Fruit fly (Drosophila melanogaster) ovary, adult (tissue): ENCODE results near the gene CG10163.
A peak's percentile ranks its signal among the peaks of the same experiment; 100 is the strongest.

Experiments
- CG17801 ChIP-seq: fragments of 200-800 bp; optimal IDR thresholded peaks from 2 replicates; lab custom pipeline; 2019; ENCODE audit warnings: missing biosample characterization, mild to moderate bottlenecking, missing genetic modification characterization, moderate library complexity; ENCODE audit not compliant: partially characterized antibody

Gene CG10163

DNA sequence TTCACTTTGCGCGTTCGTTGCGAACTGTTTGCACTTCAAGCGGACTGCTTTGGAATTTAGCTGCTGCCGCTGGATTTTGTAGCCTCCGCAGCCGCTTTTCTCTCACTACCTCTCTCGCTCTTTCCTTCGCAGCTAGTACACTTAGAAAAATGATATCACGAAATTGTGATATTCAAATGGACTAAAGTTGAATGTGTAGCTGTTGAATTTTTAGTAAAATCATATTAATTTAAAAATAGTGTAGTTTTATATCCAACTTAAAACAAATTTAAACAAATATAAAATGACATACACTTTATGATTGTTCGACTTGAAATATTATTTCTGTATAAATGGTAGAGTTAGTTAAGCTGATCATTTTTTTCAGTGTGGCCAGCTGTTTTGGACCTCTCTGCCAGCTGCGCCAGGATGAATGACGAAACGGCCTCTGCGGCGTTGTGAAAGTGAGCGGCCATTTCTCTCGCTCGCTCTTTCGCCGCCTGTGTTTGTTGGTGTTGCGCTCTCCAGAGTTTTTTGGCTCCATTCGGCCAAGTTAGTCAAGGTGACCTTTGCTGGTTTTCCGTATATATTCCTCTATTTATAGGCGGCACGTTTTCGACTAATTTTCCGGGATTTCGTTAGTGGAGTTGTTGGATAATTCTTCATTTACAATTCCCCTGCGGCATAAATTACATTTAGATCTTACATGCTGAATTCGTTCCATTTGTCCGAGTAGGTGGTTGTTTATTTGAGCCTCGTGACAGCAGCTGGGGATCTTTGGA is 4.3 kb upstream of the CG10163 start, which contains the start of gene Ldh:
Ldh (minus strand) TSS at position 51 of the 761 bp plus-strand sequence.
- TF ChIP-seq CG17801 (GFP tag; lab: Kevin White, UChicago), result peak; percentile 75

DNA sequence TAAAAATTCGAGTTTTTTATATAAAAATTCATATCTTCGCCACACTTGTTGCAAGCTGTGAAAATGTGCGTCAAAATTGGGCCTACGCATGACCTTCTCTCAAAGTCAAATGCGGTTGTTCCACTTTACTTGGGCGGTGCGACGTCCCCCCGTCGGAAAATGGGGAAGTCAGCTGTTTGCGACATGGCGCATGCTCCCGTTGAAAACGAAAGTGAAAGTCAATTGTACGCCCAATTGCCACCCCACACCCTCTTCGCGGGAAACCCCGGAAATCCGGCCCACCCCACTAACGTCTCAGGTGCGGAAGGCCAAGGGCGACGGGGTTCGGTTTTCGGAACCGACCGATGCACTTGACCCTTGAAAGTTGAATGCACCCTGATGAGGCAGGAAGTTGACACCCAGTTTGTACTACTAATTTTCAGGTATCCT is 3.5 kb upstream of the CG10163 start:
- TF ChIP-seq CG17801 (GFP tag; lab: Kevin White, UChicago), result no peak

DNA sequence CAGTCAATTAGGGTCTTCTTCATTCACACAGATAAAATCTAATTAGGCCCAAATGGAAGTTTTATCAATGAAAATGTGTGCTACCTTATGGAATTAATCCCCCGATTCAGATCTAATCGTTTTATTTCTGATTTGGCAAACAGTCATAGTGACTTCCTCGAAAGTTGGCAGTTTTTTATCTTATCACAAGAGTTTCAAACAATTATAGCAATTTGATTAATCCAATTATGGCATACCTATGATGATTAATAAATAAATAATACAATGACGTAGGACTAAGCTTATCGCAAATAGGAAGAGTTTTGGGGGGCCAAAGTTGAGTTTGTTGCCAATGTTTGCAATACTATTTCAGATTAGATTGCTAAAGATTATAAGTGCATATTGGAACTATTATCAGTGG is 2.7 kb upstream of the CG10163 start:
- TF ChIP-seq CG17801 (GFP tag; lab: Kevin White, UChicago), result no peak

DNA sequence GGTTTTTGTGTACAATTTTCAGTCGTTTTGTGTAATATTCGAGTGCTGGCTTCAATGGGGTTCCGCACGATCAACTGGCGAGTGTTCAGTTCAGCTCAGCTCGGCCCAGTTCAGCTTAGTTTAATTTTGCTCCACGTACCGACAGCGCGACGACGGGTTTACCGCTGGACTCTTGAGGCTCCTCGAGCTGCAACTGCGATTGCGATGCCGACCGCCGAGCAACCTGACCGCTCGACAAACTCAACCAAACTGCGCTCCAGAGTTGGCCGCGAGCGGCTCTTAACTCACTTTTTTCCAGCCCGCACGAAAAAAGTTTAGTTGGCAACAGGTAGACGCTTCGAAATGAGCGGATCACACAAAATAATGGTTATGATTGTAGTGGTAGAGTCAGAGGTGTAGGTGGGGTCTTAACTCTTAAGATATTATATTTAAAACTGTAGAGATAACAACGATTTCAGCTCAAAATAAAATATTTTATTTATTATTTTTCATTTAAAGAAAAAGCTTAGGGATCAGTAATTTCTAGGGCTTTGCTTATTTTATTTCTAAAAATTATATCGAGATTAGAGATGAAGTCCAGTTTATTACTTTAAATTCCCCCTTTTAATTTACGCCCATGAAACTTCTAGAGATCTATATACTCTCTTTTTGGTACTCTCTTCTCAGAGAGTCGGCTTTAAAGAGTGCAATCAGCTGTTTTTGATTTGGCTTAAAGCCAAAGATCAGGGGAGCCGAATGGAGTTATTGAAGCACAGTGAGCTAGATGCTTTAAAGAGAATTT is 2.0 kb downstream of the CG10163 start, which contains the start of gene Best2:
Best2 (minus strand) TSS at position 258 of the 781 bp plus-strand sequence.
- TF ChIP-seq CG17801 (GFP tag; lab: Kevin White, UChicago), result peak; percentile 96

DNA sequence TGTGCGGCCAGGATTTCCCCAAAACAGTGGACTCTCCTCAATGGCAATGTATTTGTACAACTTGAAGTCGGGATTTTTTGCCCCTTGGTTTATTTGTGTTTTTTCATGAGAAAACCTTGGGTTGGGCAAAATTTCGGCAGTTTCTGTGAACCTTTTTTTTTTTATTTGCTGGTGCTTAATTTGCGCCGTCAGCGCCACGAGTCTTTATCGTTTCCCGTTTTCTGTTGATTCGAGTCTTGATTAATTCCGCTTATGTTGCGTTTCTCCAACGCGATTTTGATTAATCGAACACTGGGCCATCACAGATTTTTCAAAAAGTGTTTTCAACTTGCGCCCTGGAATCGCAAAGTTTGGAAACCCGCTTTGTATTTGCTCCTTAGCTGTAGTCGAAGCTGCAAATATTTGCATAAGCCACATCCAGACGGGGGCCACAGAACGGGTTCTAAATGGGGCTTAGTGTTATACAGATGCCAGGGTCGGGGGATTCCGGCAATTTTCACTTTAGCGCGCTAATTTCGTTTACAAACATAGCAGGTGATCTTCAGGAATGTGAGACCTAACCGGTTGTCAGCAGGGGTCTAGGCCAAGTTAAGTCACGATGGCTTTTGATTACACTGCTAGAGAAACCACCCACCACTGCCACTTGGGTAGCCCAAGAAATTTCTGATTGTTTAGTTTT is 4.0 kb downstream of the CG10163 start:
- no peak for TF ChIP-seq CG17801 (GFP tag; lab: Kevin White, UChicago)

DNA sequence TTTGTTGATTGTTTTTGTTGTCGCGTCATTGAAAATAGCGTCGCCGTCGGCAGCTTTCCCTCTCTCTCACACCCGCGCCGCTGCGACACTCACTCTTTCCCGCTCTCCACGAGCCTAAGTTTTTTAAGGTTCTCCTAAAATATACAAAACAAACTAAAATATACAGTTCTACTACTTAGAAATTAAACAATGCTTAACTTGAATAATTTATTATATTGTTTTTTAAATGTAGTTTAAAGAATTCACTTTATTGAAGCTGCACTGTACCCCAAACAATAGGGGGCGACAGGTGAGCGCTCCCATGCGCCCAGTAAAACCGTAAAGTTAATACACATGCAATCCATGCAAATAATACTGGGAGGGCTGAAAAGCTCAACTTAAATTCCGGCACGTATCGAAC is 4.8 kb downstream of the CG10163 start:
- TF ChIP-seq CG17801 (GFP tag; lab: Kevin White, UChicago), result peak; percentile 37

DNA sequence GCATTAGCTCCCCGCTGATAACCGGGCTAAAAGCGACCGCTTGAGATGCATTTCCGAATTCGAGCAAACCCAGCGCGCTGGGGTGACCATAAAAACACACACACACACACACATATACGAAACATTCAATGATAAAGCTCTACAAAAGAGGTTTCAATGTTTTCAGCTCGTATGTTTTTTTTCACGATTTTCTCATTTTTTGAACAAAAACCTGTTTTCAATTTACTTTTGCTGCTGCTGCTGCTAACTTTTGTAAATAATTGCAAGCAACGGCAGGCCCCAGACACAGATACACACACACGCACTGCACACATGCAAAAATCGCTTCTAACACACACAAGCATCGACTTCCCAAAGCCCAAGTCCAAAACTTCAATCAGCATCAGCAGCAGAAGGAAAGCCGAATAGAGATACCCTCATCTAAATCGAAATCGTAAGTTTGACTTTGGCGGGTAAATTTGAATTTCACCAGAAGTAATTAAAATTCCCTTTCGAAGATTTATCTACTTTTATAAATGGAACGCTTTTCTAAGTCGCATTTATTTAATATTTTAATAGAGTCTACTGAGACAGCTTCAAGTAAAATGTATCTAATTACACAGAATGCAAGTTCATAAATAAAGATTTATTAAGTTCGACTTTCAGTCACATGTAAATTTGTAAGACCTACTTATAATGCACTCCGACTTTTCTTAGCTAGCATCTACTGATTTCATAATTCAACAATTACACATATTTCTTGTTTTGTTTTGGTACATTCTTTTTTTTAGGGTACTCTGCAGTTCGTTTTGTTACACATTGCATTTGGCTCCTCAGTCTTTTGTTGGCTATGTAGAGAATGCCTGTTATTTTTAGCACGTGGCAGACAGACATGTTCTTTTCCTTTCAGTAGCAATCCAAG is 9.1 kb downstream of the CG10163 start:
- no peak for TF ChIP-seq CG17801 (GFP tag; lab: Kevin White, UChicago)

DNA sequence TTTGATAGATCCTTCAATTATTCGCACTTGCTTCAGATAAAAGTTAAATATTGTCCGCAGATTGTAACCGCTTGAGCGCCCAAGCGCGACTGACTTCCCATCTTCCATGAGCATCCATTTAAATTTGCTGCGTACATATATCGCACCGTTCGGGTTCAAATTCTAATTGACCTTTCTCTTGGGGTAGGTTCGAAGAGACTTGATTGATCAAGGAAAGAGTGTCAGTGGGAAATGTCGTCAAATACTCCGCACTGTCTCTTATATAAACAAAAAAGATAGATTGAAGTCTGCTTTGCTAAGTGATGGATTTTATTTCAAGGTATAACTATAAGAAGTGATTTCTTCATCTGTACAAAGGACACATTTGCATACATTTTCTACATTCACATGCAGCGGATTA is 12.9 kb downstream of the CG10163 start, which contains the start of gene Mdr65:
Mdr65 (minus strand) TSS at position 101 of the 400 bp plus-strand sequence.
- no peak for TF ChIP-seq CG17801 (GFP tag; lab: Kevin White, UChicago)

DNA sequence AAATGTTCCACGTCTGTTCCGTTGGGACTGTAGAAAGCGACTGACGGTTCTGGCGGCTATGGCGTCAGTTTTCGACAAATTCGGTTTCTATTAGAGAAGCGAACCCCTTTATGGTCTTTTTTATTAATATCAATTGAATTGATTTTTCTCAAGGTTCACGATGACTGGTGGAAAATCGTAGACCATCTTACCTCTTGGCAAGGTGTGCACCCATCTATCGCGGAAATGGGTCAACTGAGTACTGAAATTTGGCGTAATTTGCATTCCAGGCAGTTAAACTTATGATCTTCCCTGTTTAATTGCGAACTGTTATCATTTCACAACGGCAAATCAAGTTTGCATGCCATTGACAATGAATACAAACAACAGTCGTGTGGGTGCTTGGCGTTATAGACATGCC is 18.6 kb downstream of the CG10163 start, which contains the start of gene CG10226:
CG10226 (minus strand) TSS at position 101 of the 400 bp plus-strand sequence.
- TF ChIP-seq CG17801 (GFP tag; lab: Kevin White, UChicago), result no peak

DNA sequence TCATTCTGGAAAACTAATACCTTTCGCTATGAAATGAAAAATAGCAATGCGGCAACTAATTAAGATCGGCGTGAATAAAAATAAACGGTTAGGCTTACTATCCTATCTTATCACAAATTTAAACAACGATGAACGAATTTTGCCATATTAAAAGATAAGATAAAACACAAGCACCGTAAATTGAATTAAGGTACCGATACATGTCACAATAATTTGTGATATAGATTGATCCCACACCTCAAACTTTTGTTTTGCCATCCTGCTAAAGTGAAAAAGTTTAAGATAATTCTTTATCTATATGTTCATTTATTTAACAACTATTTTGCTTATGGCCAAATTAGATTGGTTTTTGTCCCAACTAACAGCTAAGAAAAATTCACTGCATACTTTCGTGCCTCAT is 24.5 kb downstream of the CG10163 start, which contains the start of gene CG42714:
CG42714 (minus strand) TSS at position 22 of the 400 bp plus-strand sequence.
- no peak for TF ChIP-seq CG17801 (GFP tag; lab: Kevin White, UChicago)

DNA sequence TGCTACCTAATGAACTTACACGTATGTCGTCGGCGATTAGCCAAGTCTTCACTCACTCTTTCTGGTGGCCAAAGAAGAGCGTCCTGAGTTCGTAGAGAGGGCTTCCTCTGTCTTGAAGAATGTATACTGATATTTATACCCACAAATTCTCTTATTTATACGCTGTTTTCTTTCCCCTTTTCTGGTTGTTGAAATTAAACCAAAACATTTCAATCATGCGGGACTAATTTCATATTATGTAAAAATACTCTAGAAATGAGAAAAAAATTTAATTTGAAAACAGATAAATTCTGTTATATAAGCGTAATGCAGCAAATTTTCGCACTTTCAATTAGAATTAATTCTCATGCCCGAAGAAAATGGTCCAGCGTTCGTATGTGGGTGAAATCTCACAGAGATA is 25.3 kb downstream of the CG10163 start, which contains the start of gene BG642312:
BG642312 (minus strand) TSS at position 101 of the 400 bp plus-strand sequence.
- no peak for TF ChIP-seq CG17801 (GFP tag; lab: Kevin White, UChicago)

DNA sequence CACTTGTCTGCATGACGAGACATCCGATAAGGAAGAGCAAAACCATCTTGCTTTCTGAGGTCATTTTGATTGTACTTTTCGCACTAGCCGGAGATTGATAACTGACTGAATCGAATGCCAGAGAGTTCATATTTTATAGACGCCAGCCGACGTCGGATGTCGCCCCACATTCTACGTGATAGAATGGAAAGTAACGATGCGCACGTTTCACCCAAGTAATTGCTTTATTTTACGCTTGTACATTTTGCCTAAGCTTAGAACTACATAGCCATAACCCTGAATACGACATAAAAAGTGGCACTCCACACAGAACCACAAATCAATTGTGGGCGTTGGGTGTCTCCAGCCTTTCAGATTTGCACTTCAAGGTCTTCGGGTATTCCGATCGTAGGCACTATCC is 26.3 kb downstream of the CG10163 start, which contains the start of gene CG13299:
CG13299 (minus strand) TSS at position 101 of the 400 bp plus-strand sequence.
- TF ChIP-seq CG17801 (GFP tag; lab: Kevin White, UChicago), result no peak

DNA sequence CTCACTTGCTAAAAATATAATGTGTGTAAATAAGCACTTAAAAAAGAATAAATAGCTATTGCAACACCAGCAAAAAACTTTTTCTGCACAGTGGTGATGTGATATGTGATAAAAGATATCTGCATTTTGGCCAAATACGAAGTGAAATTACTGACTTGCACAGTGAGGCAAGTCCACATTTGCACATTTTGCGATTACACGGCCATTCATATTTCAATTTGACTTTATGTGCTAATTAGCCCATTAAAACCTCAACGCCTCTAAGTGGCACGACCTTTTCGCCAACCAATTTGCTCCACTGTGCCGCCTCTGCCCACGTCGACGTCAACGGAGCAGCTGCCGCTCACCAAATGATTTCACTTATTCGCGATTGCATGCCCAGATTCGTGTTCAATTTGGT is 38.4 kb downstream of the CG10163 start, which contains the start of gene CG33946:
CG33946 (plus strand) TSS at position 392 of the 400 bp plus-strand sequence.
- TF ChIP-seq CG17801 (GFP tag; lab: Kevin White, UChicago), result peak; percentile 58
